Fruit fly (Drosophila melanogaster) whole organism: Measurements from ENCODE around the gene Pus1.

Source experiments
- CG8478 ChIP-seq: fragments of >200 bp; optimal IDR thresholded peaks from 2 replicates; lab custom pipeline; 2018; ENCODE audit warnings: inconsistent platforms
- Dll ChIP-seq: fragments of >200 bp; optimal IDR thresholded peaks from 2 replicates; lab custom pipeline; 2017
- EcR ChIP-seq, 2 experiments: fragments of >200 bp; optimal IDR thresholded peaks; 2 replicates each; lab custom pipeline; 2017; ENCODE audit warnings: missing biosample characterization in 2 of 2, missing genetic modification characterization in 2 of 2, missing genetic modification reagents in 2 of 2
- pan ChIP-seq: fragments of >200 bp; optimal IDR thresholded peaks from 2 replicates; lab custom pipeline; 2017
- psq ChIP-seq: fragments of >200 bp; optimal IDR thresholded peaks from 2 replicates; lab custom pipeline; 2017
- usp ChIP-seq: fragments of >200 bp; optimal IDR thresholded peaks from 2 replicates; lab custom pipeline; 2017; ENCODE audit warnings: missing biosample characterization, missing genetic modification characterization, mixed read lengths

dm6 chr3R:20554300-20554699 lies 38.2 kb downstream of the Pus1 start, which contains the start of gene att-ORFB:
- no peak for TF ChIP-seq usp (GFP tag; lab: Kevin White, UChicago)
- TF ChIP-seq psq (lab: Kevin White, UChicago): no peak
- no peak for TF ChIP-seq EcR (GFP tag; optimal IDR thresholded peaks at IDR 0.05; lab: Kevin White, UChicago)
- no peak for TF ChIP-seq pan
- no peak for TF ChIP-seq CG8478
- TF ChIP-seq Dll (lab: Kevin White, UChicago): no peak
